Worm (Caenorhabditis elegans): ENCODE data around the gene srbc-25.

- TF ChIP-seq pes-1 (GFP tag; IDR thresholded peaks at IDR 0.05) (no peak), ama-1 (optimal IDR thresholded peaks at IDR 0.05) (no peak), tbx-37 (GFP tag; conservative IDR thresholded peaks at IDR 0.05) (no peak), hmbx-1 (tag; optimal IDR thresholded peaks at IDR 0.05) (no peak), aly-1 (tag; optimal IDR thresholded peaks at IDR 0.05) (no peak)
Observed at ce11 chrV:17190399-17190798, 16.6 kb downstream of the srbc-25 start, which contains the start of gene str-199.
